Worm (Caenorhabditis elegans) whole organism, mixed stage, embryonic: ENCODE results near the gene ZK512.8.

Source experiments
- bed-3 ChIP-seq: fragments of 200-800 bp; sonication (Bioruptor generic); optimal IDR thresholded peaks from 3 replicates; lab custom pipeline; 2018; ENCODE audit warnings: mild to moderate bottlenecking, missing genetic modification characterization, moderate library complexity, missing compliant biosample characterization
- blmp-1 ChIP-seq: fragments of 150-350 bp; optimal IDR thresholded peaks from 2 replicates; lab custom pipeline; 2014; ENCODE audit warnings: missing biosample characterization, missing genetic modification characterization
- ceh-39 ChIP-seq: fragments of 150-350 bp; optimal IDR thresholded peaks from 2 replicates; lab custom pipeline; 2014; ENCODE audit warnings: missing biosample characterization, missing genetic modification characterization
- ceh-43 ChIP-seq: fragments of 200-800 bp; sonication (Bioruptor generic); optimal IDR thresholded peaks from 2 replicates; lab custom pipeline; 2018; ENCODE audit warnings: mild to moderate bottlenecking, missing genetic modification characterization, moderate library complexity, missing compliant biosample characterization
- ces-1 ChIP-seq: fragments of 150-350 bp; optimal IDR thresholded peaks from 2 replicates; lab custom pipeline; 2014; ENCODE audit warnings: missing biosample characterization, missing genetic modification reagents, missing genetic modification characterization
- lin-13 ChIP-seq: fragments of 150-350 bp; optimal IDR thresholded peaks from 2 replicates; lab custom pipeline; 2014; ENCODE audit warnings: missing biosample characterization, missing genetic modification characterization
- mep-1 ChIP-seq: fragments of 150-350 bp; optimal IDR thresholded peaks from 2 replicates; lab custom pipeline; 2017; ENCODE audit warnings: missing biosample characterization, missing genetic modification reagents, missing genetic modification characterization, inconsistent platforms
- mls-2 ChIP-seq: sonication (generic microtip); optimal IDR thresholded peaks from 2 replicates; lab custom pipeline; 2016; ENCODE audit warnings: mild to moderate bottlenecking, missing genetic modification characterization, moderate library complexity, missing compliant biosample characterization
- nhr-28 ChIP-seq: fragments of 150-350 bp; optimal IDR thresholded peaks from 2 replicates; lab custom pipeline; 2014; ENCODE audit warnings: missing biosample characterization, missing genetic modification characterization
- snpc-4 ChIP-seq: fragments of 150-350 bp; optimal IDR thresholded peaks from 2 replicates; lab custom pipeline; 2014; ENCODE audit warnings: missing biosample characterization, missing genetic modification characterization
- sptf-1 ChIP-seq: sonication (generic microtip); optimal IDR thresholded peaks from 2 replicates; lab custom pipeline; 2017; ENCODE audit warnings: mild to moderate bottlenecking, missing genetic modification characterization, moderate library complexity, missing compliant biosample characterization

DNA sequence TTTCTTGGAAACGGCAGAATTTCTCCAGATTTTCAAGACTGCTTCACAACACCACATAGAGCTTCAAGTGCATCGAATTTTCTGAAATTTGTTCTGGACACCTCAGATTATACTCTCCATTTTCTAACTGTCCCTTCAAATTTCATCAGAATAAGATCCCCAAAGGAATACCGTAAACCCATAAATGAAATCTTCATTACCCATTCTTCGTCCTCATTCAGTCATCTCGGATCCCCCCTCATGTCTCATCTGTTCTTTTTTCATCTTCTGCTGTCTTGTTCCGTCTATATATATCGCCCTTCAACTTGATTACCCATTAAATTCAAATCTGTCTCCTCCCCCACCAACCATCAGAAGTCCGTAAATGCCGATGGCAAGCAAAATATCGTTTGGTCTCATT lies 31.8 kb upstream of the ZK512.8 start:
- no peak for TF ChIP-seq bed-3
- TF ChIP-seq sptf-1 (tag; lab: Kevin White, UChicago): no peak
- TF ChIP-seq nhr-28 (tag; lab: Kevin White, UChicago): no peak
- TF ChIP-seq mep-1 (tag; lab: Kevin White, UChicago): no peak
- TF ChIP-seq ces-1 (GFP tag; lab: Kevin White, UChicago): no peak
- no peak for TF ChIP-seq snpc-4 (tag; lab: Kevin White, UChicago)
- TF ChIP-seq blmp-1 (tag; lab: Kevin White, UChicago): no peak
- no peak for TF ChIP-seq mls-2 (tag; lab: Kevin White, UChicago)
- no peak for TF ChIP-seq ceh-39 (tag; lab: Kevin White, UChicago)
- no peak for TF ChIP-seq ceh-43 (GFP tag; lab: Kevin White, UChicago)
- TF ChIP-seq lin-13 (tag; lab: Kevin White, UChicago): no peak
